Worm (Caenorhabditis elegans) whole organism, L1 larva: ENCODE results near the gene bre-3.
A peak's percentile ranks its signal among the peaks of the same experiment; 100 is the strongest.

Experiments used
- C16A3.4 ChIP-seq: fragments of 150-350 bp; optimal IDR thresholded peaks from 2 replicates; lab custom pipeline; 2014; ENCODE audit warnings: missing biosample characterization, missing genetic modification characterization
- F16B12.6 ChIP-seq: fragments of 150-350 bp; optimal IDR thresholded peaks from 2 replicates; lab custom pipeline; 2014; ENCODE audit warnings: missing biosample characterization, missing genetic modification characterization
- Y116A8C.19 ChIP-seq: sonication (generic microtip); optimal IDR thresholded peaks from 2 replicates; lab custom pipeline; 2016; ENCODE audit warnings: missing compliant biosample characterization, missing genetic modification characterization, borderline replicate concordance
- aly-2 ChIP-seq: fragments of 150-350 bp; optimal IDR thresholded peaks from 2 replicates; lab custom pipeline; 2014; ENCODE audit warnings: missing biosample characterization, missing genetic modification characterization
- ama-1 ChIP-seq: fragments of 150-350 bp; optimal IDR thresholded peaks from 2 replicates; lab custom pipeline; 2014
- blmp-1 ChIP-seq: fragments of 150-350 bp; optimal IDR thresholded peaks from 2 replicates; lab custom pipeline; 2014; ENCODE audit warnings: missing biosample characterization, missing genetic modification characterization
- ceh-82 ChIP-seq, 3 experiments: fragments of 150-350 bp in 1 of 3; sonication (generic microtip) in 2 of 3; optimal IDR thresholded peaks; 2 replicates each; lab custom pipeline; 2014 to 2017; ENCODE audit warnings: missing biosample characterization in 3 of 3, missing genetic modification characterization in 3 of 3
- dpl-1 ChIP-seq, 3 experiments: fragments of 150-350 bp in 2 of 3; sonication (generic microtip) in 1 of 3; optimal IDR thresholded peaks; 2 replicates each; lab custom pipeline; 2014 to 2017; ENCODE audit warnings: missing biosample characterization in 3 of 3, missing genetic modification characterization in 3 of 3, missing genetic modification reagents in 3 of 3
- dsc-1 ChIP-seq: sonication (generic microtip); optimal IDR thresholded peaks from 2 replicates; lab custom pipeline; 2016; ENCODE audit warnings: mild to moderate bottlenecking, missing genetic modification characterization, missing compliant biosample characterization
- efl-1 ChIP-seq, 4 experiments: fragments of 150-350 bp; optimal IDR thresholded peaks in 3 of 4; peaks in 1 of 4; 1 replicate in 1 of 4; 2 replicates in 3 of 4; lab custom pipeline; 2014; ENCODE audit warnings: missing biosample characterization in 2 of 4, missing genetic modification characterization in 2 of 4, missing genetic modification reagents in 2 of 4
- egl-13 ChIP-seq: sonication (generic microtip); optimal IDR thresholded peaks from 2 replicates; lab custom pipeline; 2016; ENCODE audit warnings: missing genotype, missing genetic modification reagents, missing genetic modification characterization, missing compliant biosample characterization
- egl-27 ChIP-seq, 2 experiments: fragments of 150-350 bp in 1 of 2; sonication (generic microtip); optimal IDR thresholded peaks; 3 replicates each; lab custom pipeline; 2017 to 2018; ENCODE audit warnings: missing biosample characterization in 2 of 2, missing genetic modification characterization in 2 of 2, missing genetic modification reagents in 2 of 2
- elt-3 ChIP-seq, 6 experiments: fragments of 150-350 bp in 1 of 6; sonication (generic microtip); optimal IDR thresholded peaks; 2 replicates each; lab custom pipeline; 2017 to 2018; ENCODE audit warnings: missing biosample characterization in 6 of 6, missing genetic modification characterization in 6 of 6, inconsistent platforms in 1 of 6
- fkh-10 ChIP-seq: sonication (generic microtip); optimal IDR thresholded peaks from 2 replicates; lab custom pipeline; 2017; ENCODE audit warnings: missing biosample characterization, missing genetic modification reagents, missing genetic modification characterization
- fkh-8 ChIP-seq: sonication (generic microtip); optimal IDR thresholded peaks from 2 replicates; lab custom pipeline; 2016; ENCODE audit warnings: mild to moderate bottlenecking, missing genetic modification characterization, missing compliant biosample characterization
- hlh-17 ChIP-seq: fragments of 200-800 bp; sonication (Bioruptor generic); optimal IDR thresholded peaks from 2 replicates; lab custom pipeline; 2018; ENCODE audit warnings: missing genetic modification characterization, mild to moderate bottlenecking, missing compliant biosample characterization, moderate library complexity, borderline replicate concordance
- hlh-4 ChIP-seq: sonication (generic microtip); optimal IDR thresholded peaks from 2 replicates; lab custom pipeline; 2016; ENCODE audit warnings: mild to moderate bottlenecking, missing genetic modification characterization, missing compliant biosample characterization
- isw-1 ChIP-seq: fragments of 200-800 bp; sonication (Bioruptor generic); IDR thresholded peaks from 2 replicates; pipeline ENCODE4 v1.3.6; 2022; ENCODE audit warnings: missing genetic modification characterization, missing compliant biosample characterization
- jun-1 ChIP-seq: fragments of 150-350 bp; optimal IDR thresholded peaks from 2 replicates; lab custom pipeline; 2014; ENCODE audit warnings: missing biosample characterization, missing genetic modification reagents, missing genetic modification characterization
- lin-13 ChIP-seq: fragments of 150-350 bp; optimal IDR thresholded peaks from 2 replicates; lab custom pipeline; 2014; ENCODE audit warnings: missing biosample characterization, missing genetic modification reagents, missing genetic modification characterization
- lin-14 ChIP-seq: fragments of 200-800 bp; sonication (Bioruptor generic); optimal IDR thresholded peaks from 2 replicates; lab custom pipeline; 2018; ENCODE audit warnings: mild to moderate bottlenecking, missing genetic modification characterization, moderate library complexity, missing compliant biosample characterization
- lin-15B ChIP-seq: fragments of 150-350 bp; sonication (generic microtip); optimal IDR thresholded peaks from 3 replicates; lab custom pipeline; 2014; ENCODE audit warnings: missing biosample characterization, missing genetic modification characterization
- lin-35 ChIP-seq, 2 experiments: fragments of 150-350 bp; optimal IDR thresholded peaks; 2 replicates each; lab custom pipeline; 2014; ENCODE audit warnings: missing biosample characterization in 2 of 2, missing genetic modification characterization in 2 of 2, missing genetic modification reagents in 2 of 2
- lir-3 ChIP-seq: sonication (generic microtip); optimal IDR thresholded peaks from 2 replicates; lab custom pipeline; 2016; ENCODE audit warnings: mild to moderate bottlenecking, missing genetic modification characterization, moderate library complexity, missing compliant biosample characterization; ENCODE audit not compliant: poor library complexity
- lsy-2 ChIP-seq, 2 experiments: fragments of 150-350 bp; optimal IDR thresholded peaks; 2 replicates each; lab custom pipeline; 2014; ENCODE audit warnings: missing biosample characterization in 2 of 2, missing genetic modification characterization in 2 of 2
- mef-2 ChIP-seq: fragments of 150-350 bp; optimal IDR thresholded peaks from 2 replicates; lab custom pipeline; 2014; ENCODE audit warnings: missing biosample characterization, missing genetic modification characterization
- mep-1 ChIP-seq: fragments of 150-350 bp; optimal IDR thresholded peaks from 2 replicates; lab custom pipeline; 2014; ENCODE audit warnings: missing biosample characterization, missing genetic modification characterization
- nhr-11 ChIP-seq: fragments of 150-350 bp; optimal IDR thresholded peaks from 2 replicates; lab custom pipeline; 2014; ENCODE audit warnings: missing biosample characterization, missing genetic modification characterization
- nhr-20 ChIP-seq: sonication (generic microtip); optimal IDR thresholded peaks from 2 replicates; lab custom pipeline; 2016; ENCODE audit warnings: mild to moderate bottlenecking, missing genetic modification characterization, missing compliant biosample characterization
- nhr-71 ChIP-seq: sonication (generic microtip); optimal IDR thresholded peaks from 2 replicates; lab custom pipeline; 2016; ENCODE audit warnings: mild to moderate bottlenecking, missing genetic modification characterization, moderate library complexity, missing compliant biosample characterization
- pag-3 ChIP-seq: sonication (generic microtip); optimal IDR thresholded peaks from 2 replicates; lab custom pipeline; 2017; ENCODE audit warnings: missing genetic modification characterization, mild to moderate bottlenecking, missing compliant biosample characterization, antibody characterized with exemption, borderline replicate concordance; ENCODE audit not compliant: insufficient read depth
- rnt-1 ChIP-seq: sonication (generic microtip); optimal IDR thresholded peaks from 2 replicates; lab custom pipeline; 2016; ENCODE audit warnings: mild to moderate bottlenecking, missing genetic modification characterization, moderate library complexity, missing compliant biosample characterization
- skn-1 ChIP-seq: fragments of 150-350 bp; optimal IDR thresholded peaks from 2 replicates; lab custom pipeline; 2014; ENCODE audit warnings: missing biosample characterization, missing genetic modification characterization
- snu-23 ChIP-seq: sonication (generic microtip); optimal IDR thresholded peaks from 2 replicates; lab custom pipeline; 2016; ENCODE audit warnings: missing genetic modification characterization, missing compliant biosample characterization
- sptf-1 ChIP-seq: fragments of 150-350 bp; optimal IDR thresholded peaks from 2 replicates; lab custom pipeline; 2014; ENCODE audit warnings: missing biosample characterization, missing genetic modification characterization
- sup-37 ChIP-seq: fragments of 200-800 bp; sonication (Bioruptor generic); optimal IDR thresholded peaks from 2 replicates; lab custom pipeline; 2018; ENCODE audit warnings: mild to moderate bottlenecking, missing genetic modification characterization, missing compliant biosample characterization
- tbx-2 ChIP-seq: sonication (generic microtip); optimal IDR thresholded peaks from 2 replicates; lab custom pipeline; 2016; ENCODE audit warnings: missing genetic modification characterization, missing compliant biosample characterization
- unc-130 ChIP-seq: fragments of 150-350 bp; optimal IDR thresholded peaks from 2 replicates; lab custom pipeline; 2017; ENCODE audit warnings: missing biosample characterization, missing genetic modification characterization, inconsistent platforms
- unc-62 ChIP-seq: fragments of 150-350 bp; optimal IDR thresholded peaks from 2 replicates; lab custom pipeline; 2014; ENCODE audit warnings: missing biosample characterization, missing genetic modification reagents, missing genetic modification characterization
- unc-98 ChIP-seq: fragments of 200-800 bp; sonication (Bioruptor generic); IDR thresholded peaks from 2 replicates; pipeline ENCODE4 v1.3.6; 2022; ENCODE audit warnings: missing genetic modification characterization, missing compliant biosample characterization
- zag-1 ChIP-seq: fragments of 150-350 bp; optimal IDR thresholded peaks from 2 replicates; lab custom pipeline; 2014; ENCODE audit warnings: missing biosample characterization, missing genetic modification characterization
- ztf-4 ChIP-seq: fragments of 150-350 bp; optimal IDR thresholded peaks from 2 replicates; lab custom pipeline; 2014; ENCODE audit warnings: missing biosample characterization, missing genetic modification characterization

Gene bre-3

ce11 chrIII:9509764-9510370, 24.6 kb upstream of the bre-3 start:
- TF ChIP-seq lin-14 (GFP tag; lab: Kevin White, UChicago), result peak; percentile 25
- TF ChIP-seq fkh-10 (GFP tag; lab: Kevin White, UChicago), result peak; percentile 36
- TF ChIP-seq lin-13, result peak; percentile 17
- TF ChIP-seq snu-23 (GFP tag; lab: Kevin White, UChicago), result peak; percentile 51
- no peak for TF ChIP-seq sptf-1 (tag; lab: Kevin White, UChicago)
- peak; percentile 55 for TF ChIP-seq nhr-71 (tag; lab: Kevin White, UChicago)
- peak in 1 of 2 experiments; percentile 27 for TF ChIP-seq lin-35 (GFP tag; optimal IDR thresholded peaks at IDR 0.05; lab: Kevin White, UChicago)
- peak; percentile 56 for TF ChIP-seq ama-1 (lab: Kevin White, UChicago)
- TF ChIP-seq lsy-2 (tag; optimal IDR thresholded peaks at IDR 0.05; lab: Kevin White, UChicago), result peak; percentile 2 to 43
- TF ChIP-seq unc-130 (tag; lab: Kevin White, UChicago), result no peak
- no peak for TF ChIP-seq skn-1 (tag; lab: Kevin White, UChicago)
- peak; percentile 7 for TF ChIP-seq rnt-1 (tag; lab: Kevin White, UChicago)
- peak; percentile 57 for TF ChIP-seq aly-2 (tag; lab: Kevin White, UChicago)
- no peak for TF ChIP-seq unc-62 (GFP tag; lab: Kevin White, UChicago)
- TF ChIP-seq egl-27 (tag; optimal IDR thresholded peaks at IDR 0.05; lab: Kevin White, UChicago), result no peak
- TF ChIP-seq nhr-20 (tag; lab: Kevin White, UChicago), result peak; percentile 14
- peak; percentile 2 to 9 for TF ChIP-seq efl-1 (optimal IDR thresholded peaks at IDR 0.05; lab: Kevin White, UChicago)
- TF ChIP-seq efl-1 (GFP tag; optimal IDR thresholded peaks at IDR 0.05 in 1 of 2; lab: Kevin White, UChicago), result peak in 1 of 2 experiments; percentile 91
- TF ChIP-seq ztf-4 (tag; lab: Kevin White, UChicago), result peak; percentile 51
- TF ChIP-seq jun-1 (tag; lab: Kevin White, UChicago), result no peak

- TF ChIP-seq C16A3.4 (tag; lab: Kevin White, UChicago) (peak; percentile 64), skn-1 (tag; lab: Kevin White, UChicago) (peak; percentile 32), mef-2 (no peak), mep-1 (peak; percentile 74), sup-37 (GFP tag; lab: Kevin White, UChicago) (no peak), pag-3 (peak; percentile 27), lir-3 (tag; lab: Kevin White, UChicago) (peak; percentile 6), ama-1 (lab: Kevin White, UChicago) (no peak), blmp-1 (tag; lab: Kevin White, UChicago) (peak; percentile 58), rnt-1 (tag; lab: Kevin White, UChicago) (no peak), isw-1 (no peak), lsy-2 (tag; optimal IDR thresholded peaks at IDR 0.05; lab: Kevin White, UChicago) (peak in 1 of 2 experiments; percentile 77), lin-15B (tag; lab: Kevin White, UChicago) (peak; percentile 49), dpl-1 (GFP tag; optimal IDR thresholded peaks at IDR 0.05; lab: Kevin White, UChicago) (peak; percentile 1 to 69 (median 31)), dsc-1 (no peak), nhr-71 (tag; lab: Kevin White, UChicago) (peak; percentile 16), zag-1 (tag; lab: Kevin White, UChicago) (no peak), efl-1 (optimal IDR thresholded peaks at IDR 0.05; lab: Kevin White, UChicago) (peak; percentile 45 to 57), efl-1 (GFP tag; optimal IDR thresholded peaks at IDR 0.05 in 1 of 2; lab: Kevin White, UChicago) (peak; percentile 52 to 79), ceh-82 (tag; optimal IDR thresholded peaks at IDR 0.05; lab: Kevin White, UChicago) (peak in 1 of 3 experiments; percentile 65), unc-130 (tag; lab: Kevin White, UChicago) (peak; percentile 42), sptf-1 (tag; lab: Kevin White, UChicago) (no peak), snu-23 (GFP tag; lab: Kevin White, UChicago) (peak; percentile 63), egl-13 (tag; lab: Kevin White, UChicago) (no peak), elt-3 (tag; optimal IDR thresholded peaks at IDR 0.05; lab: Kevin White, UChicago) (no peak), lin-14 (GFP tag; lab: Kevin White, UChicago) (peak; percentile 71), lin-35 (GFP tag; optimal IDR thresholded peaks at IDR 0.05; lab: Kevin White, UChicago) (peak; percentile 39 to 77), nhr-20 (tag; lab: Kevin White, UChicago) (peak; percentile 26)
- TF ChIP-seq, all 84 proteins: peak for 17
These were observed 22.5 kb upstream of the bre-3 start, which contains the start of gene vha-14 for ce11 chrIII:9507799-9508198. Gene vha-14 (plus strand): TSS chrIII:9508100.

ce11 chrIII:9504347-9504746, 19.1 kb upstream of the bre-3 start:
- TF ChIP-seq egl-27 (tag; optimal IDR thresholded peaks at IDR 0.05; lab: Kevin White, UChicago), result no peak
- TF ChIP-seq hlh-17 (GFP tag; lab: Kevin White, UChicago), result no peak
- no peak for TF ChIP-seq tbx-2 (tag; lab: Kevin White, UChicago)
- TF ChIP-seq F16B12.6, result no peak
- TF ChIP-seq lin-35 (GFP tag; optimal IDR thresholded peaks at IDR 0.05; lab: Kevin White, UChicago), result no peak
- TF ChIP-seq hlh-4 (tag; lab: Kevin White, UChicago), result no peak
- no peak for TF ChIP-seq pag-3
- no peak for TF ChIP-seq nhr-11
- TF ChIP-seq unc-98 (GFP tag; lab: Robert Waterston, UW), result no peak
- TF ChIP-seq fkh-8 (tag; lab: Kevin White, UChicago), result no peak
- TF ChIP-seq Y116A8C.19 (tag; lab: Kevin White, UChicago), result no peak
